Worm (Caenorhabditis elegans) whole organism, L3 larva: Measurements from ENCODE around the gene F11G11.14.
"Not testable (repeated sequence)": the region's sequence is repeated elsewhere in the genome, so short reads cannot be mapped to it uniquely, and the experiment has no call there.

ENCODE experiments used
- ZK546.5 ChIP-seq: sonication (generic microtip); optimal IDR thresholded peaks from 2 replicates; lab custom pipeline; 2017; ENCODE audit warnings: missing biosample characterization, missing genetic modification characterization
- aly-2 ChIP-seq: fragments of 150-350 bp; optimal IDR thresholded peaks from 2 replicates; lab custom pipeline; 2014; ENCODE audit warnings: missing biosample characterization, missing genetic modification characterization
- ama-1 ChIP-seq: fragments of 150-350 bp; optimal IDR thresholded peaks from 2 replicates; lab custom pipeline; 2018
- ceh-28 ChIP-seq: fragments of 150-350 bp; optimal IDR thresholded peaks from 2 replicates; lab custom pipeline; 2014; ENCODE audit warnings: missing biosample characterization, missing genetic modification reagents, missing genetic modification characterization
- ceh-82 ChIP-seq: fragments of 150-350 bp; optimal IDR thresholded peaks from 2 replicates; lab custom pipeline; 2014; ENCODE audit warnings: missing biosample characterization, missing genetic modification characterization
- ceh-9 ChIP-seq: sonication (generic microtip); optimal IDR thresholded peaks from 2 replicates; lab custom pipeline; 2018; ENCODE audit warnings: missing biosample characterization, missing genetic modification characterization
- egl-27 ChIP-seq: sonication (generic microtip); optimal IDR thresholded peaks from 4 replicates; lab custom pipeline; 2017; ENCODE audit warnings: missing biosample characterization, missing genetic modification reagents, missing genetic modification characterization
- egl-5 ChIP-seq: fragments of 150-350 bp; optimal IDR thresholded peaks from 2 replicates; lab custom pipeline; 2017; ENCODE audit warnings: missing biosample characterization, missing genetic modification reagents, missing genetic modification characterization, inconsistent platforms
- elt-2 ChIP-seq: sonication (generic microtip); optimal IDR thresholded peaks from 2 replicates; lab custom pipeline; 2016; ENCODE audit warnings: missing genetic modification reagents, mild to moderate bottlenecking, missing genetic modification characterization, missing compliant biosample characterization
- fkh-2 ChIP-seq: fragments of 150-350 bp; optimal IDR thresholded peaks from 2 replicates; lab custom pipeline; 2014; ENCODE audit warnings: missing biosample characterization, missing genetic modification reagents, missing genetic modification characterization
- fos-1 ChIP-seq: fragments of 150-350 bp; optimal IDR thresholded peaks from 2 replicates; lab custom pipeline; 2014; ENCODE audit warnings: missing biosample characterization, missing genetic modification characterization
- hmg-11 ChIP-seq: sonication (generic microtip); optimal IDR thresholded peaks from 2 replicates; lab custom pipeline; 2016; ENCODE audit warnings: missing genetic modification characterization, missing compliant biosample characterization
- lin-15B ChIP-seq: fragments of 150-350 bp; optimal IDR thresholded peaks from 2 replicates; lab custom pipeline; 2014; ENCODE audit warnings: missing biosample characterization, missing genetic modification characterization
- lin-39 ChIP-seq: fragments of 150-350 bp; optimal IDR thresholded peaks from 2 replicates; lab custom pipeline; 2018; ENCODE audit warnings: missing biosample characterization, missing genetic modification reagents, missing genetic modification characterization
- lsy-12 ChIP-seq: sonication (generic microtip); optimal IDR thresholded peaks from 2 replicates; lab custom pipeline; 2016; ENCODE audit warnings: mild to moderate bottlenecking, missing genetic modification characterization, missing compliant biosample characterization
- mdl-1 ChIP-seq: fragments of 150-350 bp; optimal IDR thresholded peaks from 2 replicates; lab custom pipeline; 2014; ENCODE audit warnings: missing biosample characterization, missing genetic modification characterization
- mml-1 ChIP-seq: fragments of 150-350 bp; sonication (generic microtip); optimal IDR thresholded peaks from 3 replicates; lab custom pipeline; 2014; ENCODE audit warnings: missing biosample characterization, missing genetic modification characterization
- nfya-1 ChIP-seq: sonication (generic microtip); optimal IDR thresholded peaks from 2 replicates; lab custom pipeline; 2017; ENCODE audit warnings: missing genetic modification characterization, mild to moderate bottlenecking, missing compliant biosample characterization, antibody characterized with exemption, moderate library complexity; ENCODE audit not compliant: insufficient read depth
- nhr-237 ChIP-seq: fragments of 150-350 bp; optimal IDR thresholded peaks from 2 replicates; lab custom pipeline; 2014; ENCODE audit warnings: missing biosample characterization, missing genetic modification characterization
- nhr-28 ChIP-seq: fragments of 150-350 bp; optimal IDR thresholded peaks from 2 replicates; lab custom pipeline; 2014; ENCODE audit warnings: missing biosample characterization, missing genetic modification characterization
- nhr-43 ChIP-seq: sonication (generic microtip); optimal IDR thresholded peaks from 2 replicates; lab custom pipeline; 2016; ENCODE audit warnings: mild to moderate bottlenecking, missing genetic modification characterization, missing compliant biosample characterization; ENCODE audit not compliant: poor library complexity, severe bottlenecking
- nhr-67 ChIP-seq: fragments of 150-350 bp; optimal IDR thresholded peaks from 2 replicates; lab custom pipeline; 2014; ENCODE audit warnings: missing biosample characterization, missing genetic modification characterization
- nhr-77 ChIP-seq: fragments of 150-350 bp; optimal IDR thresholded peaks from 2 replicates; lab custom pipeline; 2014; ENCODE audit warnings: missing biosample characterization, missing genetic modification characterization
- pqm-1 ChIP-seq: fragments of 150-350 bp; optimal IDR thresholded peaks from 2 replicates; lab custom pipeline; 2017; ENCODE audit warnings: missing biosample characterization, missing genetic modification characterization, inconsistent platforms
- sea-2 ChIP-seq: fragments of 150-350 bp; sonication (generic microtip); optimal IDR thresholded peaks from 4 replicates; lab custom pipeline; 2014; ENCODE audit warnings: missing biosample characterization, missing genetic modification reagents, missing genetic modification characterization
- snpc-4 ChIP-seq: fragments of 150-350 bp; optimal IDR thresholded peaks from 2 replicates; lab custom pipeline; 2014; ENCODE audit warnings: missing biosample characterization, missing genetic modification characterization
- unc-62 ChIP-seq: fragments of 150-350 bp; sonication (generic microtip); optimal IDR thresholded peaks from 4 replicates; lab custom pipeline; 2014; ENCODE audit warnings: missing biosample characterization, missing genetic modification reagents, missing genetic modification characterization
- zag-1 ChIP-seq: fragments of 150-350 bp; optimal IDR thresholded peaks from 2 replicates; lab custom pipeline; 2014; ENCODE audit warnings: missing biosample characterization, missing genetic modification characterization

F11G11.14 gene

DNA sequence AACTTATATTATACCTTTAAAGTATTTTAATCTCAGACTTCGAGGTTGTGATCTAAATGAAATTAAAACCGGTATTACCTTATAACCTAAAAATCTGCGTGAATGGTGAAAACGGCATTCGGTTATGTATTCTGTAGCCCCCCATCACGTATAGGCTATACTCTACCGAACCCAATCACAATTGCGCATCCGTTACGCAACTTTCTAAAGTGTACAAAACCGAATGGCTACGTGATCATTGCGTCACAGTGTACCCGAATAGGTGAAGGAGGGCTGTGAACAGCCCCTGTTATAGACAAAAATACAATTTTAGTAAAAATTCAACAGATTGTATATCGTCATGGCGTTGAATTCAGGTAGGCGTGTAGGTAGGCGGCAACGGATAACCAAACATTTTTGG is 40.9 kb upstream of the F11G11.14 start:
- TF ChIP-seq mml-1 (tag; lab: Kevin White, UChicago) (no peak), nhr-77 (tag; lab: Kevin White, UChicago) (no peak), nhr-28 (tag; lab: Kevin White, UChicago) (no peak), zag-1 (no peak), ceh-28 (tag; lab: Kevin White, UChicago) (no peak), hmg-11 (tag; lab: Kevin White, UChicago) (no peak), egl-27 (tag; lab: Kevin White, UChicago) (no peak), ceh-82 (no peak), mdl-1 (no peak)

DNA sequence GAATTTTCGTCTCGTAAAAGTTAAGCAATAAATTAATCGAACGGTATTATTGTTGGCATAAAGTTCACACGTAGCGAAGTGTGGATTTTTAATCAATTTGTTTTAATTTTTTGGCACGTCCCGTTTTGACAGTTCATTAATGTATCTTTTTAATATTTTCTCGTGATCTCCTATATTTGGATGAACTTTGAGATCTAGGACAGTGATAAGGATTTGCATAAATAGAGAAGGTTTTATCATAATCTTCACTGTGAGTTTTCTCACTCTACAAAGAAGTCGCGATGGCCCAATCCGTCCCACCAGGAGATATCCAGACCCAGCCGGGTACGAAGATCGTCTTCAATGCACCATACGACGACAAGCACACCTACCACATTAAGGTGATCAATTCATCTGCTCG is 38.3 kb upstream of the F11G11.14 start, which contains the start of the genes C33F10.8 and msp-40:
Gene C33F10.8 (minus strand): TSS at position 101 of the 400 bp plus-strand sequence.
Gene msp-40 (plus strand): TSS at position 282 of the 400 bp plus-strand sequence.
- not testable (repeated sequence) for TF ChIP-seq nfya-1 (tag; lab: Kevin White, UChicago); nhr-67 (tag; lab: Kevin White, UChicago); sea-2 (GFP tag; lab: Kevin White, UChicago)

DNA sequence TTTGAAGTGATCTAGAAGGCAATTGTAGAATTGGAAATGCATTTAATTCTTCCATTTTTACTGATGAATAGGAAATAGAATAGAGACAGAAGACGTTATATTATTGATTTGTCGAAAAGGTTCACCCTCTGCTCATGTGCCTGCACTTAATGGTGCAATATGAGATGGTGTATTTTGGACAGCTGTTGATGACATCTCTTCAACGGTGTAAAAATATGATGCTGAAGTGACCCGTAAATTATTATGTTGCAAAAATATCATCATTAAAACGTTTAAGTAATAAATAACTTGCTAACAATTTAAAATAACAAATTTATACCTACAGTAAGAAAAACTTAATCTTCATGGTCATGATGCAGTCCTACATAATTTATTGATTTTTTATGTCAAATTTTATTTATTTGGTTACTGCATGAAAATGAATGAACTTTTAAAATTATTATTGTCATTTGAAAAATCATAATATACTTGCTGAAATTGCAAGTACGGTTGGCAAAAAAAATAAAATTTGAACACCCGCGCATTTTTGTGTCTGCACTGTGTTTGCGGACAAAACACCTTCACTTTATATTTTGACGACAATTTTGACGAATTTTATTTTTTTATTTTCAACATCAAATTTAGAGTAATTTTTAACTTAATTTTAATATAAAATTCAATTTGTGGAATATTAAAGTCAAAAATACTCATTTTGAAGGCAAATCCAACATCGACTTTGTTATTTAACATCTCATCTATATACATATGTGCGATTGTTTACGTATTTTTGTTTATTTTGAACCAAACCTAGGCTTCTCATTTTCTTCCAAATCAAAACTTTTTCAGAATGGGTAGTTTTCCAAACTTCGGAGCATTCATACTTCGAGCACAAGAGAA is 35.5 kb upstream of the F11G11.14 start, which contains the start of the genes fbxb-88 and tbck-1:
Gene fbxb-88 (minus strand): TSS at position 151 of the 876 bp plus-strand sequence.
Gene tbck-1 (plus strand): TSS at position 826 of the 876 bp plus-strand sequence.
- TF ChIP-seq snpc-4 (tag; lab: Kevin White, UChicago) (no peak), ceh-9 (tag; lab: Kevin White, UChicago) (no peak), ama-1 (lab: Kevin White, UChicago) (no peak), ceh-28 (tag; lab: Kevin White, UChicago) (peak; percentile 5), nhr-43 (tag; lab: Kevin White, UChicago) (no peak), fkh-2 (tag; lab: Kevin White, UChicago) (no peak), nhr-67 (tag; lab: Kevin White, UChicago) (no peak), lin-39 (no peak), egl-27 (tag; lab: Kevin White, UChicago) (no peak), pqm-1 (tag; lab: Kevin White, UChicago) (no peak), nfya-1 (tag; lab: Kevin White, UChicago) (peak; percentile 63), ceh-82 (no peak), lsy-12 (tag; lab: Kevin White, UChicago) (no peak), lin-15B (tag; lab: Kevin White, UChicago) (peak; percentile 40)
- TF ChIP-seq, all 47 proteins: peak for 3

DNA sequence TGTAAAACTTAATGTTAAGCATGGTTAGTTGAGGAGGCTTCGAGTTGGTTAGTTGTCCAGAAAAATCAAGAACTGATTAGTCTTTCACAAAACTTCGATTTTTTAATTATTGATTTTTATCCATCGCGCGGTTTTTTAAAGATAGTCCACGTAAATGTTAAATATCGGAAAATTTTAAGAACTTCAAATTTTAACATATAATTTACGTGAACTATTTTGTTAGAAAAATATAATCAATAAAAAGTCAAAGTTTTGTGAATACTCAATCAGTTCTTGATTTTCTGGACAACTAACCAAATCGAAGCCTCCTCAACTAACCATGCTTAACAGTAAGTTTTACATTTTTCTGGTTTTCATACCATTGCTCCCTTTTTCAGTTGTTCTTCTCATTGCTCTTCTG is 28.7 kb upstream of the F11G11.14 start, which contains the start of the genes C33F10.11 and C33F10.1:
Gene C33F10.11 (minus strand): TSS at position 101 of the 400 bp plus-strand sequence.
Gene C33F10.1 (plus strand): TSS at position 263 of the 400 bp plus-strand sequence.
- TF ChIP-seq aly-2 (no peak), unc-62 (GFP tag; lab: Kevin White, UChicago) (no peak), mml-1 (tag; lab: Kevin White, UChicago) (no peak), fos-1 (tag; lab: Kevin White, UChicago) (no peak), elt-2 (tag; lab: Kevin White, UChicago) (no peak), ZK546.5 (tag; lab: Kevin White, UChicago) (no peak)

DNA sequence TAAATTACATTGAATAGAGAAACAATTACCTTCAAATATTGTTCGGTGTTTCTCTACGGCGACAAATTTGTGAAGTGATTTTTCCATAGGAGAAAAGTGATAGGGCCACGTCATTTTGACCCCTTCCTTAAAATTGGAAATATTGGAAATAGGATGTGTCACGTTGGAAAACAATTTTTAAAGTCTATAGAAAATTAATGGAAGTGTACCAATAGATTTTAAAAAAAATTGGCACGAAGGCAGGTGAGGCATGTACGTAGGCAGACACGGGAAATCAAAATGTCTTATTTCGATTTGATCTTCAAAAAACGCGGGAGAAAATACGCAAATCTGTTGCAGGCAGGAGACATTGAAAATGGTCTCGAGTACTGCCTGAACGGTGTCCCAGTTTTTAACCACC is 25.8 kb upstream of the F11G11.14 start, which contains the start of gene C33F10.12:
Gene C33F10.12 (minus strand): TSS at position 101 of the 400 bp plus-strand sequence.
- TF ChIP-seq nhr-43 (tag; lab: Kevin White, UChicago) (no peak), aly-2 (no peak), egl-5 (tag; lab: Kevin White, UChicago) (no peak), ceh-82 (no peak), lsy-12 (tag; lab: Kevin White, UChicago) (no peak), nhr-237 (tag; lab: Kevin White, UChicago) (no peak), lin-39 (no peak)
